Worm (Caenorhabditis elegans): ENCODE measurements around the gene clec-202.

DNA sequence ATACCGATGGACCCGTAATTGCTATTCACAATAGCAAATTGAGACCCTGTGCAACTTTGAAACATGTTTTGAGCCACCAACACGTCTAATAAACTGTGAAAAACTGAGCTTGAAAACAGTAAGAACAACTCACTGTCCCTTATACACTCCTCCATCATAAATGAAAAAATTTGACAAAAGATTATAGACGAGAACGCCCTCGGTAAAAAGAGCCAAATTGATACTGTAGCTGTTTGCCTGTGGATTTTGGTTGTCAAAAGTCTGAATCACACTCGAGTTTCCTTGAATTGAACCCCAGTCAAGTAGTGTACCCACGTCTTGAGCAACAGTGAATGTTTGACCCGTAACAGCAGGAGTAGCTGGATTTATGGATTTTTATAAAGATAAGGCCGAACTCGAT, 20.2 kb upstream of the clec-202 start:
- no peak for TF ChIP-seq fos-1 (tag; optimal IDR thresholded peaks at IDR 0.05)
- no peak for TF ChIP-seq ztf-4 (tag; optimal IDR thresholded peaks at IDR 0.05)
- TF ChIP-seq ceh-16 (tag; optimal IDR thresholded peaks at IDR 0.05) = no peak
- TF ChIP-seq nhr-6 (tag; optimal IDR thresholded peaks at IDR 0.05) = no peak
- TF ChIP-seq lin-13 (GFP tag; optimal IDR thresholded peaks at IDR 0.05) = no peak

Measured in whole organism, L2 larva.